Worm (Caenorhabditis elegans): Measurements from ENCODE around the gene nuo-4.

nuo-4 gene

ce11 chrIII:7120477-7120876 is 38.1 kb downstream of the nuo-4 start:
- TF ChIP-seq ztf-1 (GFP tag; conservative IDR thresholded peaks at IDR 0.05) = no peak
- peak; percentile 32 for TF ChIP-seq nhr-21 (tag; optimal IDR thresholded peaks at IDR 0.05)
- TF ChIP-seq lin-13 (GFP tag; optimal IDR thresholded peaks at IDR 0.05) = no peak
- peak; percentile 89 for TF ChIP-seq sma-9 (GFP tag; optimal IDR thresholded peaks at IDR 0.05)
- no peak for TF ChIP-seq sma-9 (tag; optimal IDR thresholded peaks at IDR 0.05)
- TF ChIP-seq nhr-129 (tag; optimal IDR thresholded peaks at IDR 0.05) = peak; percentile 36
- peak; percentile 65 for TF ChIP-seq crh-2 (tag; optimal IDR thresholded peaks at IDR 0.05)
- peak; percentile 21 for TF ChIP-seq gmeb-1 (tag; optimal IDR thresholded peaks at IDR 0.05)
- peak; percentile 76 for TF ChIP-seq egl-27 (tag; optimal IDR thresholded peaks at IDR 0.05)
- peak; percentile 58 for TF ChIP-seq nhr-25 (tag; optimal IDR thresholded peaks at IDR 0.05)
- no peak for TF ChIP-seq peb-1 (tag; optimal IDR thresholded peaks at IDR 0.05)
- TF ChIP-seq sma-3 (GFP tag; optimal IDR thresholded peaks at IDR 0.05) = peak; percentile 57
- no peak for TF ChIP-seq mbf-1 (tag; optimal IDR thresholded peaks at IDR 0.05)
- TF ChIP-seq fos-1 (tag; optimal IDR thresholded peaks at IDR 0.05) = peak; percentile 31
- peak in 1 of 2 experiments; percentile 28 for TF ChIP-seq lsy-2 (tag; optimal IDR thresholded peaks at IDR 0.05)

ce11 chrIII:7116615-7117252 is 41.9 kb downstream of the nuo-4 start:
- TF ChIP-seq nhr-21 (tag; optimal IDR thresholded peaks at IDR 0.05) = peak; percentile 76
- no peak for TF ChIP-seq elt-3 (tag; optimal IDR thresholded peaks at IDR 0.05)
- no peak for TF ChIP-seq lin-39 (tag; optimal IDR thresholded peaks at IDR 0.05)
- no peak for TF ChIP-seq ZK546.5 (tag; optimal IDR thresholded peaks at IDR 0.05)
- peak; percentile 74 for TF ChIP-seq sma-3 (GFP tag; optimal IDR thresholded peaks at IDR 0.05)
- TF ChIP-seq R02D3.7 (tag; optimal IDR thresholded peaks at IDR 0.05) = no peak
- peak; percentile 71 for TF ChIP-seq C34F6.9 (tag; optimal IDR thresholded peaks at IDR 0.05)
- no peak for TF ChIP-seq skn-1 (tag; optimal IDR thresholded peaks at IDR 0.05)
- no peak for TF ChIP-seq mbf-1 (tag; optimal IDR thresholded peaks at IDR 0.05)
- TF ChIP-seq unc-55 (GFP tag; optimal IDR thresholded peaks at IDR 0.05) = peak; percentile 61
- no peak for TF ChIP-seq peb-1 (tag; optimal IDR thresholded peaks at IDR 0.05)
- no peak for TF ChIP-seq mab-5 (tag; optimal IDR thresholded peaks at IDR 0.05)
- TF ChIP-seq aly-2 (tag; optimal IDR thresholded peaks at IDR 0.05) = no peak
- peak; percentile 64 for TF ChIP-seq lin-13 (GFP tag; optimal IDR thresholded peaks at IDR 0.05)
- peak; percentile 21 for TF ChIP-seq gmeb-1 (tag; optimal IDR thresholded peaks at IDR 0.05)
- no peak for TF ChIP-seq mdl-1 (tag; optimal IDR thresholded peaks at IDR 0.05)
- peak; percentile 60 for TF ChIP-seq sem-4 (tag; optimal IDR thresholded peaks at IDR 0.05)
- TF ChIP-seq ztf-11 (tag; optimal IDR thresholded peaks at IDR 0.05) = no peak
- TF ChIP-seq lin-11 (tag; optimal IDR thresholded peaks at IDR 0.05) = no peak
- TF ChIP-seq nhr-10 (tag; optimal IDR thresholded peaks at IDR 0.05) = peak; percentile 35
- peak; percentile 76 for TF ChIP-seq fos-1 (tag; optimal IDR thresholded peaks at IDR 0.05)
- peak; percentile 74 for TF ChIP-seq blmp-1 (tag; optimal IDR thresholded peaks at IDR 0.05; ENCODE audit: insufficient read depth)
- TF ChIP-seq ztf-4 (tag; optimal IDR thresholded peaks at IDR 0.05) = peak; percentile 75
- TF ChIP-seq nhr-6 (tag; optimal IDR thresholded peaks at IDR 0.05) = peak; percentile 86
- TF ChIP-seq egl-27 (tag; optimal IDR thresholded peaks at IDR 0.05) = peak; percentile 91
- TF ChIP-seq elt-1 (tag; optimal IDR thresholded peaks at IDR 0.05) = no peak
- no peak for TF ChIP-seq unc-62 (GFP tag; optimal IDR thresholded peaks at IDR 0.05)
- TF ChIP-seq nhr-11 (tag; optimal IDR thresholded peaks at IDR 0.05) = no peak
- TF ChIP-seq nhr-25 (tag; optimal IDR thresholded peaks at IDR 0.05) = peak; percentile 89
- no peak for TF ChIP-seq Y55F3AM.14 (GFP tag; optimal IDR thresholded peaks at IDR 0.05)
- TF ChIP-seq ama-1 (optimal IDR thresholded peaks at IDR 0.05) = peak; percentile 7
- no peak for TF ChIP-seq unc-39 (tag; optimal IDR thresholded peaks at IDR 0.05)
- TF ChIP-seq ztf-1 (GFP tag; conservative IDR thresholded peaks at IDR 0.05) = no peak
- TF ChIP-seq zag-1 (tag; optimal IDR thresholded peaks at IDR 0.05) = no peak
- peak; percentile 87 for TF ChIP-seq F13H6.1 (tag; optimal IDR thresholded peaks at IDR 0.05)
- TF ChIP-seq nhr-77 (tag; optimal IDR thresholded peaks at IDR 0.05) = no peak
- no peak for TF ChIP-seq nhr-237 (tag; optimal IDR thresholded peaks at IDR 0.05)
- peak; percentile 79 for TF ChIP-seq crh-2 (tag; optimal IDR thresholded peaks at IDR 0.05)
- peak; percentile 81 for TF ChIP-seq sma-9 (GFP tag; optimal IDR thresholded peaks at IDR 0.05)
- no peak for TF ChIP-seq sma-9 (tag; optimal IDR thresholded peaks at IDR 0.05)
- TF ChIP-seq snpc-4 (tag; optimal IDR thresholded peaks at IDR 0.05) = peak; percentile 27
- no peak for TF ChIP-seq dmd-4 (tag; optimal IDR thresholded peaks at IDR 0.05)
- TF ChIP-seq lsy-2 (tag; optimal IDR thresholded peaks at IDR 0.05) = peak; percentile 25 to 69
- peak; percentile 78 for TF ChIP-seq nhr-129 (tag; optimal IDR thresholded peaks at IDR 0.05)
- TF ChIP-seq alr-1 (tag; optimal IDR thresholded peaks at IDR 0.05) = no peak

Data from whole organism, L2 larva.